Worm (Caenorhabditis elegans) whole organism, L1 larva: ENCODE data around the gene F25E2.2.

Source experiments
- C04F5.9 ChIP-seq: sonication (generic microtip); optimal IDR thresholded peaks from 2 replicates; lab custom pipeline; 2016; ENCODE audit warnings: missing genetic modification characterization, missing compliant biosample characterization
- C16A3.4 ChIP-seq: fragments of 150-350 bp; optimal IDR thresholded peaks from 2 replicates; lab custom pipeline; 2014; ENCODE audit warnings: missing biosample characterization, missing genetic modification characterization
- C34B4.2 ChIP-seq: sonication (generic microtip); optimal IDR thresholded peaks from 2 replicates; lab custom pipeline; 2017; ENCODE audit warnings: mild to moderate bottlenecking, missing genetic modification characterization, missing compliant biosample characterization
- alr-1 ChIP-seq: fragments of 200-800 bp; sonication (Bioruptor generic); optimal IDR thresholded peaks from 2 replicates; lab custom pipeline; 2018; ENCODE audit warnings: borderline replicate concordance, mild to moderate bottlenecking, missing genetic modification characterization, missing compliant biosample characterization
- blmp-1 ChIP-seq: fragments of 150-350 bp; optimal IDR thresholded peaks from 2 replicates; lab custom pipeline; 2014; ENCODE audit warnings: missing biosample characterization, missing genetic modification characterization
- ceh-63 ChIP-seq: fragments of 200-800 bp; sonication (Bioruptor generic); optimal IDR thresholded peaks from 2 replicates; lab custom pipeline; 2018; ENCODE audit warnings: mild to moderate bottlenecking, missing genetic modification characterization, missing compliant biosample characterization
- ceh-8 ChIP-seq: fragments of 200-800 bp; sonication (Bioruptor generic); optimal IDR thresholded peaks from 2 replicates; lab custom pipeline; 2018; ENCODE audit warnings: mild to moderate bottlenecking, missing genetic modification characterization, moderate library complexity, missing compliant biosample characterization
- ceh-82 ChIP-seq, 3 experiments: fragments of 150-350 bp in 1 of 3; sonication (generic microtip) in 2 of 3; optimal IDR thresholded peaks; 2 replicates each; lab custom pipeline; 2014 to 2017; ENCODE audit warnings: missing biosample characterization in 3 of 3, missing genetic modification characterization in 3 of 3
- ceh-90 ChIP-seq: sonication (generic microtip); optimal IDR thresholded peaks from 2 replicates; lab custom pipeline; 2016; ENCODE audit warnings: missing genetic modification characterization, missing compliant biosample characterization
- efl-1 ChIP-seq, 4 experiments: fragments of 150-350 bp; optimal IDR thresholded peaks in 3 of 4; peaks in 1 of 4; 1 replicate in 1 of 4; 2 replicates in 3 of 4; lab custom pipeline; 2014; ENCODE audit warnings: missing biosample characterization in 2 of 4, missing genetic modification characterization in 2 of 4, missing genetic modification reagents in 2 of 4
- efl-3 ChIP-seq: fragments of 200-800 bp; sonication (Bioruptor generic); optimal IDR thresholded peaks from 2 replicates; lab custom pipeline; 2018; ENCODE audit warnings: mild to moderate bottlenecking, missing genetic modification characterization, missing compliant biosample characterization
- egl-27 ChIP-seq, 2 experiments: fragments of 150-350 bp in 1 of 2; sonication (generic microtip); optimal IDR thresholded peaks; 3 replicates each; lab custom pipeline; 2017 to 2018; ENCODE audit warnings: missing biosample characterization in 2 of 2, missing genetic modification characterization in 2 of 2, missing genetic modification reagents in 2 of 2
- ets-5 ChIP-seq: fragments of 200-800 bp; sonication (Bioruptor generic); IDR thresholded peaks from 2 replicates; pipeline ENCODE4 v1.3.6; 2022; ENCODE audit warnings: missing genetic modification characterization, missing compliant biosample characterization
- fkh-10 ChIP-seq: sonication (generic microtip); optimal IDR thresholded peaks from 2 replicates; lab custom pipeline; 2017; ENCODE audit warnings: missing biosample characterization, missing genetic modification reagents, missing genetic modification characterization
- fkh-4 ChIP-seq: sonication (generic microtip); optimal IDR thresholded peaks from 2 replicates; lab custom pipeline; 2016; ENCODE audit warnings: missing compliant biosample characterization, missing genetic modification characterization, borderline replicate concordance
- fkh-8 ChIP-seq: sonication (generic microtip); optimal IDR thresholded peaks from 2 replicates; lab custom pipeline; 2016; ENCODE audit warnings: mild to moderate bottlenecking, missing genetic modification characterization, missing compliant biosample characterization
- grh-1 ChIP-seq: fragments of 200-800 bp; sonication (Bioruptor generic); IDR thresholded peaks from 2 replicates; pipeline ENCODE4 v1.3.6; 2022; ENCODE audit warnings: missing genetic modification reagents, missing genetic modification characterization, missing compliant biosample characterization
- hlh-17 ChIP-seq: fragments of 200-800 bp; sonication (Bioruptor generic); optimal IDR thresholded peaks from 2 replicates; lab custom pipeline; 2018; ENCODE audit warnings: missing genetic modification characterization, mild to moderate bottlenecking, missing compliant biosample characterization, moderate library complexity, borderline replicate concordance
- hpl-2 ChIP-seq: fragments of 150-350 bp; optimal IDR thresholded peaks from 2 replicates; lab custom pipeline; 2014; ENCODE audit warnings: missing biosample characterization, missing genetic modification reagents, missing genetic modification characterization
- irx-1 ChIP-seq: sonication (generic microtip); optimal IDR thresholded peaks from 2 replicates; lab custom pipeline; 2016; ENCODE audit warnings: missing genetic modification characterization, missing compliant biosample characterization
- lin-14 ChIP-seq: fragments of 200-800 bp; sonication (Bioruptor generic); optimal IDR thresholded peaks from 2 replicates; lab custom pipeline; 2018; ENCODE audit warnings: mild to moderate bottlenecking, missing genetic modification characterization, moderate library complexity, missing compliant biosample characterization
- lin-35 ChIP-seq, 2 experiments: fragments of 150-350 bp; optimal IDR thresholded peaks; 2 replicates each; lab custom pipeline; 2014; ENCODE audit warnings: missing biosample characterization in 2 of 2, missing genetic modification characterization in 2 of 2, missing genetic modification reagents in 2 of 2
- lin-39 ChIP-seq: fragments of 150-350 bp; optimal IDR thresholded peaks from 2 replicates; lab custom pipeline; 2014; ENCODE audit warnings: missing biosample characterization, missing genetic modification reagents, missing genetic modification characterization
- lsy-2 ChIP-seq, 2 experiments: fragments of 150-350 bp; optimal IDR thresholded peaks; 2 replicates each; lab custom pipeline; 2014; ENCODE audit warnings: missing biosample characterization in 2 of 2, missing genetic modification characterization in 2 of 2
- mab-9 ChIP-seq: fragments of 200-800 bp; sonication (Bioruptor generic); IDR thresholded peaks from 2 replicates; pipeline ENCODE4 v1.3.6; 2022; ENCODE audit warnings: missing genetic modification reagents, missing genetic modification characterization, missing compliant biosample characterization
- mef-2 ChIP-seq: fragments of 150-350 bp; optimal IDR thresholded peaks from 2 replicates; lab custom pipeline; 2014; ENCODE audit warnings: missing biosample characterization, missing genetic modification characterization
- mep-1 ChIP-seq: fragments of 150-350 bp; optimal IDR thresholded peaks from 2 replicates; lab custom pipeline; 2014; ENCODE audit warnings: missing biosample characterization, missing genetic modification characterization
- nhr-47 ChIP-seq: sonication (generic microtip); optimal IDR thresholded peaks from 2 replicates; lab custom pipeline; 2016; ENCODE audit warnings: mild to moderate bottlenecking, missing genetic modification characterization, moderate library complexity, missing compliant biosample characterization
- nhr-71 ChIP-seq: sonication (generic microtip); optimal IDR thresholded peaks from 2 replicates; lab custom pipeline; 2016; ENCODE audit warnings: mild to moderate bottlenecking, missing genetic modification characterization, moderate library complexity, missing compliant biosample characterization
- nhr-77 ChIP-seq: fragments of 150-350 bp; optimal IDR thresholded peaks from 2 replicates; lab custom pipeline; 2014; ENCODE audit warnings: missing biosample characterization, missing genetic modification characterization
- nhr-90 ChIP-seq: sonication (generic microtip); optimal IDR thresholded peaks from 2 replicates; lab custom pipeline; 2016; ENCODE audit warnings: mild to moderate bottlenecking, missing genetic modification characterization, missing compliant biosample characterization; ENCODE audit not compliant: poor library complexity
- pax-3 ChIP-seq: fragments of 200-800 bp; sonication (Bioruptor generic); optimal IDR thresholded peaks from 2 replicates; lab custom pipeline; 2018; ENCODE audit warnings: mild to moderate bottlenecking, missing genetic modification characterization, moderate library complexity, missing compliant biosample characterization
- pqm-1 ChIP-seq: sonication (generic microtip); optimal IDR thresholded peaks from 3 replicates; lab custom pipeline; 2017; ENCODE audit warnings: missing biosample characterization, missing genetic modification characterization
- skn-1 ChIP-seq: fragments of 150-350 bp; optimal IDR thresholded peaks from 2 replicates; lab custom pipeline; 2014; ENCODE audit warnings: missing biosample characterization, missing genetic modification characterization
- snpc-4 ChIP-seq: fragments of 150-350 bp; optimal IDR thresholded peaks from 2 replicates; lab custom pipeline; 2014; ENCODE audit warnings: missing biosample characterization, missing genetic modification characterization
- snu-23 ChIP-seq: sonication (generic microtip); optimal IDR thresholded peaks from 2 replicates; lab custom pipeline; 2016; ENCODE audit warnings: missing genetic modification characterization, missing compliant biosample characterization
- sptf-1 ChIP-seq: fragments of 150-350 bp; optimal IDR thresholded peaks from 2 replicates; lab custom pipeline; 2014; ENCODE audit warnings: missing biosample characterization, missing genetic modification characterization
- swsn-7 ChIP-seq: sonication (generic microtip); optimal IDR thresholded peaks from 2 replicates; lab custom pipeline; 2016; ENCODE audit warnings: missing genetic modification characterization, missing compliant biosample characterization
- tbx-2 ChIP-seq: sonication (generic microtip); optimal IDR thresholded peaks from 2 replicates; lab custom pipeline; 2016; ENCODE audit warnings: missing genetic modification characterization, missing compliant biosample characterization
- unc-130 ChIP-seq: fragments of 150-350 bp; optimal IDR thresholded peaks from 2 replicates; lab custom pipeline; 2017; ENCODE audit warnings: missing biosample characterization, missing genetic modification characterization, inconsistent platforms
- unc-86 ChIP-seq: sonication (generic microtip); optimal IDR thresholded peaks from 2 replicates; lab custom pipeline; 2016; ENCODE audit warnings: missing genetic modification characterization, missing compliant biosample characterization
- zag-1 ChIP-seq: fragments of 150-350 bp; optimal IDR thresholded peaks from 2 replicates; lab custom pipeline; 2014; ENCODE audit warnings: missing biosample characterization, missing genetic modification characterization

Gene F25E2.2

DNA sequence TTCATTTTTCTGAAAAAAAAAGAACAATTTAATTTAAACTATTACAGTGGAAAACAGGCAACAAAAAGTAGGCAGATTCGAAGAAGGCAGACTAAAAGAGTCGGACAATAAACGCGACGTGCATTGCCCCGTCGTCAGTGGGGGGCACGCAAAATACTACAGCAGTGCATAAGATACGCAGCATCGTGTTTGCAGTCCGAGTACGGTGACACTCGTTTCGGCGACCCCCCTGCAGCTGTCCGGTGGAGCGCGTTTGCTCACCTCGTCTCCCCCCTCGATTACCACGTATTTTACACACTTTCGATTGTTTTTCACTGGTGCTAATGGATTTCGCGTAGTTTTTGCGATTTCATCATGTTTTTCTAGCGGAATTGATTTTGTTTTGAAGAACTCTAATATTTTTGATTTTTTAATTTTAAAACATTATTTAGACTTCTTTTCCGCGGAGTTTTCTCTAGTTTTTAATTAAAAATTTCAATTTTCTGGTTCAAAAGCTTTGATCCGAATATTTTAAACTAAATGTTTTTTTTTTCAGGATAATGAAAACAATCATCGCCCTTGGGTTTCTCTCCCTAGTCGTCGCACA is 42.4 kb downstream of the F25E2.2 start, which contains the start of the genes trap-2 and ile-2 (continued):
- TF ChIP-seq nhr-90 (tag; lab: Kevin White, UChicago) (peak; percentile 92), sptf-1 (tag; lab: Kevin White, UChicago) (no peak), irx-1 (tag; lab: Kevin White, UChicago) (peak; percentile 67), hlh-17 (GFP tag; lab: Kevin White, UChicago) (no peak), swsn-7 (peak; percentile 91), zag-1 (no peak), unc-130 (tag; lab: Kevin White, UChicago) (peak; percentile 88), snpc-4 (tag; lab: Kevin White, UChicago) (peak; percentile 79)

DNA sequence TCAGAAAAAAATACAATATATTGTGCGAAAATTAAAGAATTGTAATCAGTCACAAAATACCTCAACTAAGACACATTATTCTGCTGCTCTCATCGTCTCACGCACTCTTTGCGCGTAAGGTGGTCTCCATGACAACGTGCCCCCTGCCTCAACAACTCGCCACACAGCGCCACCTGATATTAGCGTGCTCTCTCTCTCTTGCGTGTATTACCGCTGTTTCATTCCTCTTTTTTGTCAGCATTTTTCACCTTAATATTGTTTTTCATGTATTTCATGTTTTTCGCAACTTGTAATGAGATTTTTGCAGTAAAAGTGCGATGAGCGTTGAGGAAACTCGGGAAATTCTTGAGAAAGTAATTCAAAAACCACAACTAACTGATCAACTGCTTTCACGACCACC is 47.1 kb downstream of the F25E2.2 start, which contains the start of gene dyf-11:
Gene dyf-11, plus strand, starts transcription at position 301 of the 400 bp plus-strand sequence.
- TF ChIP-seq nhr-47 (tag; lab: Kevin White, UChicago) (peak; percentile 21), fkh-8 (tag; lab: Kevin White, UChicago) (peak; percentile 90), ceh-8 (GFP tag; lab: Kevin White, UChicago) (peak; percentile 16), skn-1 (peak; percentile 67), lin-14 (GFP tag; lab: Kevin White, UChicago) (no peak)

- TF ChIP-seq mab-9 (no peak), ceh-90 (tag; lab: Kevin White, UChicago) (no peak), fkh-10 (GFP tag; lab: Kevin White, UChicago) (peak; percentile 48), pqm-1 (tag; lab: Kevin White, UChicago) (no peak), lin-35 (GFP tag; optimal IDR thresholded peaks at IDR 0.05; lab: Kevin White, UChicago) (peak in 1 of 2 experiments; percentile 9), lin-14 (GFP tag; lab: Kevin White, UChicago) (peak; percentile 88), fkh-8 (tag; lab: Kevin White, UChicago) (peak; percentile 77), egl-27 (tag; optimal IDR thresholded peaks at IDR 0.05; lab: Kevin White, UChicago) (no peak), C16A3.4 (tag; lab: Kevin White, UChicago) (no peak), unc-86 (tag; lab: Kevin White, UChicago) (no peak), swsn-7 (peak; percentile 23), efl-1 (optimal IDR thresholded peaks at IDR 0.05; lab: Kevin White, UChicago) (no peak), efl-1 (GFP tag; optimal IDR thresholded peaks at IDR 0.05 in 1 of 2; lab: Kevin White, UChicago) (no peak), nhr-77 (tag; lab: Kevin White, UChicago) (no peak), C04F5.9 (tag; lab: Kevin White, UChicago) (no peak), hpl-2 (GFP tag; lab: Kevin White, UChicago) (no peak), mep-1 (tag; lab: Kevin White, UChicago) (peak; percentile 41), nhr-71 (tag; lab: Kevin White, UChicago) (no peak), lsy-2 (tag; optimal IDR thresholded peaks at IDR 0.05; lab: Kevin White, UChicago) (no peak), nhr-47 (tag; lab: Kevin White, UChicago) (peak; percentile 15), blmp-1 (tag; lab: Kevin White, UChicago) (peak; percentile 29), efl-3 (GFP tag; lab: Kevin White, UChicago) (no peak), tbx-2 (no peak), pax-3 (tag; lab: Kevin White, UChicago) (peak; percentile 10), ceh-8 (GFP tag; lab: Kevin White, UChicago) (peak; percentile 56), ceh-82 (tag; optimal IDR thresholded peaks at IDR 0.05; lab: Kevin White, UChicago) (peak; percentile 6 to 64 (median 19)), snu-23 (GFP tag; lab: Kevin White, UChicago) (peak; percentile 26), grh-1 (GFP tag; lab: Robert Waterston, UW) (no peak), ceh-63 (GFP tag; lab: Kevin White, UChicago) (peak; percentile 1), alr-1 (tag; lab: Kevin White, UChicago) (no peak), C34B4.2 (tag; lab: Kevin White, UChicago) (no peak), ets-5 (GFP tag; lab: Robert Waterston, UW) (no peak), snpc-4 (tag; lab: Kevin White, UChicago) (no peak), lin-39 (tag; lab: Kevin White, UChicago) (no peak), fkh-4 (tag; lab: Kevin White, UChicago) (no peak), mef-2 (no peak)
- TF ChIP-seq, all 84 proteins: peak for 13
Observed at ce11 chrX:760579-760978, 50.0 kb downstream of the F25E2.2 start.
